Fruit fly (Drosophila melanogaster) whole organism: Measurements from ENCODE around the gene Or65a.

Experiments
- CG8478 ChIP-seq: fragments of >200 bp; optimal IDR thresholded peaks from 2 replicates; lab custom pipeline; 2018; ENCODE audit warnings: inconsistent platforms
- Dll ChIP-seq: fragments of >200 bp; optimal IDR thresholded peaks from 2 replicates; lab custom pipeline; 2017
- EcR ChIP-seq, 2 experiments: fragments of >200 bp; optimal IDR thresholded peaks; 2 replicates each; lab custom pipeline; 2017; ENCODE audit warnings: missing biosample characterization in 2 of 2, missing genetic modification characterization in 2 of 2, missing genetic modification reagents in 2 of 2
- pan ChIP-seq: fragments of >200 bp; optimal IDR thresholded peaks from 2 replicates; lab custom pipeline; 2017
- psq ChIP-seq: fragments of >200 bp; optimal IDR thresholded peaks from 2 replicates; lab custom pipeline; 2017
- usp ChIP-seq: fragments of >200 bp; optimal IDR thresholded peaks from 2 replicates; lab custom pipeline; 2017; ENCODE audit warnings: missing biosample characterization, missing genetic modification characterization, mixed read lengths

Or65a gene

DNA sequence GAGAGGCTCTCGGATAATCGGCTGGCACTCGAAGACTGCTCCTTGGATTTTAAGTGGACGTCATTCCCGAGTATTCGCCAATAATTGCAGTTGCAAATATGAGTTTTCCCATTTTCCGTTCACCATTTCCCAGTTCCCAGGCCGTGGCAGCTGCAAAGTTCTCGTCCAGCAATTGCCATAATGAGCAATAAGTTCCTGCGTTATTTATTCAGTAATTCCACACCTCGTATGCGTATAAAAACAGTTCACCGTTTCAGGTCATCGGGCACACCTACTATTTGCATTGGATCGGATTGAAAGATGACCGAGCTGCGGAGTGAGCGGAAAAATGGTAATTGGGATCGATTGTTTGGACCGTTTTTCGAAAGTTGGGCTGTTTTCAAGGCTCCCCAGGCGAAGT is at the start of gene Or65a:
Or65a (plus strand) TSS at position 301 of the 400 bp plus-strand sequence.
- TF ChIP-seq EcR (GFP tag; optimal IDR thresholded peaks at IDR 0.05; lab: Kevin White, UChicago): no peak
- no peak for TF ChIP-seq psq
- no peak for TF ChIP-seq CG8478 (lab: Kevin White, UChicago)
- TF ChIP-seq pan (lab: Kevin White, UChicago): no peak
- TF ChIP-seq Dll (lab: Kevin White, UChicago): no peak
- TF ChIP-seq usp (GFP tag; lab: Kevin White, UChicago): no peak

DNA sequence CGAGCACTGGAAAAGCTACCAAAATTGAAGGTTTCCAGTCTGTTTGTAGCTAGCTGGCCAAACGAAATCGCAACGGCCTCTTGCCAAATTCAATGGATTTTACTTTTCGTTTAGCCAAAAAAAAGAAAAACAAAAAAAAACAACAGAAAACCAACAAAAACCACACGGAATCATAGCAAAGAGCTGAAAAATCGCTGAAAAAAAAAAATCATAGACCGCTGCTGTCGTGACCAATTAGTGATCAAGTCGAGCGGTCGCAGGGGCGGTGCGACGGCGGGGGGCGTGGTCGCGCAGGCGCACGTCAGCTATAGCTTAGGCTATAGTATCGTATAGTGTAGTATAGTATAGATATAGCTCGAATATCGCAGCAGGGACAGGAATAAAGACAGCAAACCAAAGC is 45.5 kb upstream of the Or65a start:
- TF ChIP-seq pan (lab: Kevin White, UChicago) (no peak), Dll (lab: Kevin White, UChicago) (no peak), psq (no peak), EcR (GFP tag; optimal IDR thresholded peaks at IDR 0.05; lab: Kevin White, UChicago) (no peak), usp (GFP tag; lab: Kevin White, UChicago) (no peak), CG8478 (lab: Kevin White, UChicago) (no peak)

DNA sequence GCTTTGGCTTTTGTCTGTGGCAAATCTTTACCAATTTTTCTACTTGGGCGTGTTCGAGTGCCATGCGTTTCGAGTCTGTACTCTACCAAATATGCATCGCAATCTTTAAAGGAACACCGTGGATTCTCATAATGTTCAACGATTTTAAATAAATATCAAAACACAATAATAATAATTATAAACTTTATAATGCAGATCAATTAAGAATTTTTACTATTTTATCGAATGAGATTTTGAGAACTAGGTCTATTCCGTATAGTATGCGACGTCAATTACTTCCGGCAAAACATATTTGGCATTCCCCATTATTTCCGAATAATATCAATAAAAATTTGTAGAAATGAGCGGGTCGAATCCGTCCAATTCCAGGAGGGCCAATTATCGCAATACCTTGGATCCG is 44.9 kb upstream of the Or65a start, which contains the start of gene CG43168:
CG43168 (plus strand) TSS at position 301 of the 400 bp plus-strand sequence.
- TF ChIP-seq Dll (lab: Kevin White, UChicago) (no peak), pan (lab: Kevin White, UChicago) (no peak), CG8478 (lab: Kevin White, UChicago) (no peak), EcR (GFP tag; optimal IDR thresholded peaks at IDR 0.05; lab: Kevin White, UChicago) (no peak), usp (GFP tag; lab: Kevin White, UChicago) (no peak), psq (no peak)

dm6 chr3L:6285412-6285811 is 35.0 kb upstream of the Or65a start:
- TF ChIP-seq EcR (GFP tag; optimal IDR thresholded peaks at IDR 0.05; lab: Kevin White, UChicago) (no peak), pan (lab: Kevin White, UChicago) (no peak), CG8478 (lab: Kevin White, UChicago) (no peak), Dll (lab: Kevin White, UChicago) (no peak), psq (no peak), usp (GFP tag; lab: Kevin White, UChicago) (no peak)

DNA sequence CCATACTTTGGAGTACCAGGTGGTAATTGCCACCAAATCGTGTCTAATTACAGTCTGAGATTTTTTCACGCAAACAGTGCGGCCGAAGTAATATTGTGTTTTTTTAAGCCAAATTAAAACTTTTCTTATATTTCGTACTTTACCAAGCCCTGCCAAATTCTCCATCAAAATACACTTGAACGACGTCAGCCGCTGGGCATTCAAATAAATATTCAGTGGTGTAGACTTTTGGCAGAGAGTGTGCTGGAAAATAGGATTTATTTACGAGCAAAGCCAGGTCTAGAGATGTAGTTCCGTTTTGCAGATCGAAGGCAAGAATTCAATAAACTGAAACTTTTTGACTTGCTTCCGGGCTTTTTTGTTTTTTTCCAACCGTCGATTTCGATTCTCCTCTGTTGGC is 23.8 kb upstream of the Or65a start:
- TF ChIP-seq CG8478 (lab: Kevin White, UChicago) (no peak), usp (GFP tag; lab: Kevin White, UChicago) (no peak), pan (lab: Kevin White, UChicago) (no peak), psq (no peak)

dm6 chr3L:6302500-6302899 is 17.9 kb upstream of the Or65a start:
- no peak for TF ChIP-seq pan (lab: Kevin White, UChicago)
- TF ChIP-seq Dll (lab: Kevin White, UChicago): no peak
- TF ChIP-seq CG8478 (lab: Kevin White, UChicago): no peak
- no peak for TF ChIP-seq EcR (GFP tag; optimal IDR thresholded peaks at IDR 0.05; lab: Kevin White, UChicago)
- no peak for TF ChIP-seq usp (GFP tag; lab: Kevin White, UChicago)
- no peak for TF ChIP-seq psq

DNA sequence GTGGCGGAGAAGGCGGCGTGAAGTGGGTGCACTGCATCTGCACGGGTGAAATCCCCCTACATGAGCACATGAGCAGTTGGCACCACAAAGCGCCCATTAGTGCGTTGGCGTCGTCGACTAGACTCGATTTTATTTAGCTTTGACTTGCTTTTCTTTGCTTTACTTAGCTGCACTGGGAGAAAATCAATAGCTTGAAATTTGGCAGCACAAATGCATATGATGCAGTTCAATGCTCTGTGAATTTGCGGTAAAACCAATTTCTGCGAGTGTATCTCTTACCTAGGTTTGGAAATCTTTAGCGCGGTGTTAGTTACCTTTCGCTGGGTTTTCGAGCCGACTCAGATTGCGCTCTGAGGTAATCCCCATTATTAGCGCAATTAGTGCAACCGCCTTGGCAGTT is 15.6 kb upstream of the Or65a start:
- no peak for TF ChIP-seq CG8478 (lab: Kevin White, UChicago)
- TF ChIP-seq Dll (lab: Kevin White, UChicago): no peak
- no peak for TF ChIP-seq EcR (GFP tag; optimal IDR thresholded peaks at IDR 0.05; lab: Kevin White, UChicago)
- no peak for TF ChIP-seq usp (GFP tag; lab: Kevin White, UChicago)
- TF ChIP-seq pan (lab: Kevin White, UChicago): no peak
- no peak for TF ChIP-seq psq

dm6 chr3L:6307298-6307697 is 13.1 kb upstream of the Or65a start:
- TF ChIP-seq CG8478 (lab: Kevin White, UChicago) (no peak), Dll (lab: Kevin White, UChicago) (no peak), usp (GFP tag; lab: Kevin White, UChicago) (no peak), pan (lab: Kevin White, UChicago) (no peak), psq (no peak), EcR (GFP tag; optimal IDR thresholded peaks at IDR 0.05; lab: Kevin White, UChicago) (no peak)

DNA sequence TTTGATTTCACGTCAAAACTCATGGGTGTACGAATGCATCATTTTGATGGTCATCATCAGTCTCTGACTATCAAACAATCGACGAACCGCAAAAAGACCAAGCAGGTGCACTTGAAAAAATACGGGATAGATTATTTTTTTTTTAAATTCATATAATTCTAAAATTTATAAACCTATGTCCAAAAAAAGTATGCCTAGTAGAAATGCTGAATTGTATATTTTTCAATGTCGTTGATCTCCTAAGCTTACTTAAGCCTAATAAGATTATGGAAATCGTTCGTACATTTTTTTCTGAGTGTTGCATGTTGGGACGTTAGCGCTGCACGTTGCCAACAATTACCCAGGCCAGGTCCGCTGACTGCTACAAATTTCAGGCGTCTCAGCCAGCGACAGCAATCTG is 11.8 kb upstream of the Or65a start:
- TF ChIP-seq Dll (lab: Kevin White, UChicago): no peak
- no peak for TF ChIP-seq psq
- no peak for TF ChIP-seq pan (lab: Kevin White, UChicago)
- TF ChIP-seq EcR (GFP tag; optimal IDR thresholded peaks at IDR 0.05; lab: Kevin White, UChicago): no peak
- no peak for TF ChIP-seq CG8478 (lab: Kevin White, UChicago)
- TF ChIP-seq usp (GFP tag; lab: Kevin White, UChicago): no peak

DNA sequence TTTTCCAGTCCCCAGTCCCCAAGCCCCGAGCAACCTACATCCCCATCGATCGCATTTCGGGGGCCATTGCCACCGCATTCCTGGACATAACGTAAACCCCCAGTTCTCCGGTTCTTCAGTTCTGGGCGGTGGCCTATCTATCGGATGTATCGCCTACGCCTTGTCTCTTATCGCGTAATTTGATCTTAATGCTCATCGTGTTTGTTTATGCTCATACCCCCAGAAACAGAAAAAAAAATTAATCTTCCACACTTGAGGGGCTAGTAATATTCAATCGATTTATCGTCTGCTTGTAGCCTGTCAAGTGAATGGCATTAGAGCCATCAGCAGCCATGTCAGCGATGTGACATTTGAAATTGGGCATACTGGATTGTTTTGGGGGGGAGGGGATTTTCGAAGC is 10.7 kb upstream of the Or65a start:
- TF ChIP-seq EcR (GFP tag; optimal IDR thresholded peaks at IDR 0.05; lab: Kevin White, UChicago) (no peak), CG8478 (lab: Kevin White, UChicago) (no peak), psq (no peak), usp (GFP tag; lab: Kevin White, UChicago) (no peak), pan (lab: Kevin White, UChicago) (no peak), Dll (lab: Kevin White, UChicago) (no peak)

DNA sequence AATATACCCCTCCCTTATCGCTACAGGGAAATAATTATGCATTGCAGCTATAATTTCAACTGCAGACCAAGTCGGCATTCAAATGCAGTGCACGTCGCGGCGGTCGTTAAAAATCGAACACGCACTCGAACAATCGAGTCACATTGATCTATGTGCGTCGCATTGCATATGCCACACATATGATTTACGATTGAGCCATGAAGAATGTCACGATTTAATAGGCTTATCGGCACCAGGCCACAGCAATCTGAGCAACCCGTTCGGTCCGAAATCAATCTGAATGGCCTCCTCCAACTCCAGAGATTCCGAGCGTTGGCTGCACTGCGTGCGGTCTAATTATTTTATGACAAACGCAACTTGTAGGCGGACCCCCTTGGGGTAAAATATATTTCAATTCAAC is 9.9 kb upstream of the Or65a start:
- TF ChIP-seq pan (lab: Kevin White, UChicago) (no peak), EcR (GFP tag; optimal IDR thresholded peaks at IDR 0.05; lab: Kevin White, UChicago) (no peak), CG8478 (lab: Kevin White, UChicago) (no peak), usp (GFP tag; lab: Kevin White, UChicago) (no peak), psq (no peak), Dll (lab: Kevin White, UChicago) (no peak)

dm6 chr3L:6312029-6312623 is 8.3 kb upstream of the Or65a start:
- no peak for TF ChIP-seq EcR (GFP tag; optimal IDR thresholded peaks at IDR 0.05; lab: Kevin White, UChicago)
- TF ChIP-seq Dll (lab: Kevin White, UChicago): no peak
- no peak for TF ChIP-seq pan (lab: Kevin White, UChicago)
- no peak for TF ChIP-seq usp (GFP tag; lab: Kevin White, UChicago)
- TF ChIP-seq CG8478 (lab: Kevin White, UChicago): no peak
- no peak for TF ChIP-seq psq
